Worm (Caenorhabditis elegans): ENCODE results near the gene C09E10.3.

The C09E10.3 gene

ce11 chrX:991274-991673 is at the start of gene C09E10.3, which contains the start of gene dgk-1:
Gene C09E10.3 (minus strand): TSS chrX:991374.
Gene dgk-1 (minus strand): TSS chrX:991456.
- TF ChIP-seq ceh-90 (tag; optimal IDR thresholded peaks at IDR 0.05): no peak
- no peak for TF ChIP-seq skn-1 (tag; optimal IDR thresholded peaks at IDR 0.05)
- TF ChIP-seq mdl-1 (tag; optimal IDR thresholded peaks at IDR 0.05): no peak
- TF ChIP-seq ceh-8 (GFP tag; optimal IDR thresholded peaks at IDR 0.05): no peak
- no peak for TF ChIP-seq efl-1 (optimal IDR thresholded peaks at IDR 0.05)
- no peak for TF ChIP-seq efl-1 (GFP tag; optimal IDR thresholded peaks at IDR 0.05 in 1 of 2)
- no peak for TF ChIP-seq lir-3 (tag; optimal IDR thresholded peaks at IDR 0.05; ENCODE audit: poor library complexity)
- no peak for TF ChIP-seq alr-1 (tag; optimal IDR thresholded peaks at IDR 0.05; ENCODE audit: borderline replicate concordance)
- TF ChIP-seq blmp-1 (tag; optimal IDR thresholded peaks at IDR 0.05): no peak
- no peak for TF ChIP-seq xbp-1 (tag; optimal IDR thresholded peaks at IDR 0.05)
- TF ChIP-seq fkh-10 (GFP tag; optimal IDR thresholded peaks at IDR 0.05): no peak
- TF ChIP-seq unc-130 (tag; optimal IDR thresholded peaks at IDR 0.05): no peak
- TF ChIP-seq dsc-1 (tag; optimal IDR thresholded peaks at IDR 0.05): no peak
- no peak for TF ChIP-seq nhr-47 (tag; optimal IDR thresholded peaks at IDR 0.05)
- TF ChIP-seq ama-1 (optimal IDR thresholded peaks at IDR 0.05): no peak
- no peak for TF ChIP-seq lin-39 (tag; optimal IDR thresholded peaks at IDR 0.05)
- no peak for TF ChIP-seq tbx-2 (tag; optimal IDR thresholded peaks at IDR 0.05)
- no peak for TF ChIP-seq irx-1 (tag; optimal IDR thresholded peaks at IDR 0.05)
- TF ChIP-seq snu-23 (GFP tag; optimal IDR thresholded peaks at IDR 0.05): no peak
- TF ChIP-seq sup-37 (GFP tag; optimal IDR thresholded peaks at IDR 0.05): no peak

ce11 chrX:1038347-1038746 is 47.2 kb upstream of the C09E10.3 start, which contains the start of gene F55A4.7:
Gene F55A4.7 (minus strand): TSS chrX:1038447.
- TF ChIP-seq nhr-85 (tag) (peak; percentile 20), C34B4.2 (tag; optimal IDR thresholded peaks at IDR 0.05) (no peak), blmp-1 (tag; optimal IDR thresholded peaks at IDR 0.05) (no peak), lsy-2 (tag; optimal IDR thresholded peaks at IDR 0.05) (no peak), lin-14 (GFP tag; optimal IDR thresholded peaks at IDR 0.05) (no peak), fos-1 (tag; optimal IDR thresholded peaks at IDR 0.05) (no peak)

- peak; percentile 33 for TF ChIP-seq vab-15 (tag; optimal IDR thresholded peaks at IDR 0.05)
- peak; percentile 47 for TF ChIP-seq snu-23 (GFP tag; optimal IDR thresholded peaks at IDR 0.05)
- TF ChIP-seq rnt-1 (tag; optimal IDR thresholded peaks at IDR 0.05): peak; percentile 34
- peak; percentile 23 to 46 for TF ChIP-seq lin-35 (GFP tag; optimal IDR thresholded peaks at IDR 0.05)
- TF ChIP-seq alr-1 (tag; optimal IDR thresholded peaks at IDR 0.05; ENCODE audit: borderline replicate concordance): no peak
- peak in 1 of 3 experiments; percentile 33 for TF ChIP-seq ceh-82 (tag; optimal IDR thresholded peaks at IDR 0.05)
- no peak for TF ChIP-seq pqm-1 (tag; optimal IDR thresholded peaks at IDR 0.05)
- peak; percentile 75 for TF ChIP-seq lin-14 (GFP tag; optimal IDR thresholded peaks at IDR 0.05)
- TF ChIP-seq dpl-1 (GFP tag; optimal IDR thresholded peaks at IDR 0.05): peak in 2 of 3 experiments; percentile 3 to 33
- TF ChIP-seq skn-1 (tag; optimal IDR thresholded peaks at IDR 0.05): peak; percentile 65
- TF ChIP-seq fos-1 (tag; optimal IDR thresholded peaks at IDR 0.05): no peak
- TF ChIP-seq lsy-2 (tag; optimal IDR thresholded peaks at IDR 0.05): peak in 1 of 2 experiments; percentile 40
- TF ChIP-seq nhr-71 (tag; optimal IDR thresholded peaks at IDR 0.05): peak; percentile 21
- TF ChIP-seq xbp-1 (tag; optimal IDR thresholded peaks at IDR 0.05): peak; percentile 20
- TF ChIP-seq nhr-28 (tag; optimal IDR thresholded peaks at IDR 0.05): no peak
- no peak for TF ChIP-seq mab-9 (GFP tag; IDR thresholded peaks at IDR 0.05)
- TF ChIP-seq nhr-237 (tag; optimal IDR thresholded peaks at IDR 0.05): no peak
- peak; percentile 5 for TF ChIP-seq C16A3.4 (tag; optimal IDR thresholded peaks at IDR 0.05)
- TF ChIP-seq Y116A8C.19 (tag; optimal IDR thresholded peaks at IDR 0.05; ENCODE audit: borderline replicate concordance): no peak
- TF ChIP-seq efl-1 (optimal IDR thresholded peaks at IDR 0.05): peak in 1 of 2 experiments; percentile 21
- no peak for TF ChIP-seq efl-1 (GFP tag; optimal IDR thresholded peaks at IDR 0.05 in 1 of 2)
- TF ChIP-seq nhr-77 (tag; optimal IDR thresholded peaks at IDR 0.05): no peak
- TF ChIP-seq blmp-1 (tag; optimal IDR thresholded peaks at IDR 0.05): peak; percentile 70
These were observed 43.9 kb upstream of the C09E10.3 start, which contains the start of the genes stau-1 and sec-22 for ce11 chrX:1035039-1035598. Gene stau-1 (minus strand): TSS chrX:1035286. Gene sec-22 (plus strand): TSS chrX:1035548.
